Fruit fly (Drosophila melanogaster) whole organism, embryonic: Measurements from ENCODE around the gene MED18.

Source experiments
- C15 ChIP-seq: fragments of 200-800 bp; sonication (Bioruptor generic); IDR thresholded peaks from 3 replicates; pipeline ENCODE4 v1.3.6; 2022; ENCODE audit warnings: missing biosample characterization, missing genetic modification characterization
- CG10366 ChIP-seq: fragments of 200-800 bp; sonication (Bioruptor generic); IDR thresholded peaks from 2 replicates; pipeline ENCODE4 v1.3.6; 2022; ENCODE audit warnings: missing biosample characterization, missing genetic modification characterization
- CG11247 ChIP-seq: fragments of 200-800 bp; sonication (Bioruptor generic); IDR thresholded peaks from 2 replicates; pipeline ENCODE4 v1.3.6; 2022; ENCODE audit warnings: missing biosample characterization, missing genetic modification characterization
- CG11560 ChIP-seq: fragments of 200-800 bp; sonication (Bioruptor generic); IDR thresholded peaks from 3 replicates; pipeline ENCODE4 v1.3.6; 2022; ENCODE audit warnings: missing biosample characterization, missing genetic modification characterization
- CG12236 ChIP-seq: fragments of 200-800 bp; sonication (Bioruptor generic); optimal IDR thresholded peaks from 2 replicates; lab custom pipeline; 2016; ENCODE audit warnings: missing biosample characterization, missing genetic modification characterization
- CG15269 ChIP-seq: fragments of 200-800 bp; sonication (Bioruptor generic); optimal IDR thresholded peaks from 2 replicates; lab custom pipeline; 2018; ENCODE audit warnings: missing biosample characterization, mild to moderate bottlenecking, missing genetic modification characterization, moderate library complexity
- CG1529 ChIP-seq: fragments of 200-800 bp; sonication (Bioruptor generic); optimal IDR thresholded peaks from 3 replicates; lab custom pipeline; 2018; ENCODE audit warnings: missing biosample characterization, missing genetic modification characterization
- CG1647 ChIP-seq: fragments of 200-800 bp; sonication (Bioruptor generic); optimal IDR thresholded peaks from 3 replicates; lab custom pipeline; 2016; ENCODE audit warnings: missing biosample characterization, missing genetic modification characterization
- CG17912 ChIP-seq: fragments of 200-800 bp; sonication (Bioruptor generic); optimal IDR thresholded peaks from 2 replicates; lab custom pipeline; 2018; ENCODE audit warnings: missing biosample characterization, mild to moderate bottlenecking, missing genetic modification characterization
- CG18262 ChIP-seq: fragments of 200-800 bp; optimal IDR thresholded peaks from 3 replicates; lab custom pipeline; 2019; ENCODE audit warnings: missing biosample characterization, mild to moderate bottlenecking, missing genetic modification characterization, moderate library complexity
- CG18599 ChIP-seq: fragments of 200-800 bp; sonication (Bioruptor generic); optimal IDR thresholded peaks from 3 replicates; lab custom pipeline; 2017; ENCODE audit warnings: missing biosample characterization, missing genetic modification characterization, mild to moderate bottlenecking, moderate library complexity, missing genetic modification reagents
- CG31224 ChIP-seq: fragments of 200-800 bp; sonication (Bioruptor generic); IDR thresholded peaks from 2 replicates; pipeline ENCODE4 v1.3.6; 2022; ENCODE audit warnings: missing biosample characterization, missing genetic modification characterization
- CG3847 ChIP-seq: fragments of 200-800 bp; sonication (Bioruptor generic); IDR thresholded peaks from 2 replicates; pipeline ENCODE4 v1.3.6; 2022; ENCODE audit warnings: missing biosample characterization, missing genetic modification characterization
- CG4424 ChIP-seq: fragments of 200-800 bp; sonication (Bioruptor generic); optimal IDR thresholded peaks from 3 replicates; lab custom pipeline; 2016; ENCODE audit warnings: missing biosample characterization, missing genetic modification characterization
- CG6791 ChIP-seq: fragments of 200-800 bp; sonication (Bioruptor generic); IDR thresholded peaks from 3 replicates; pipeline ENCODE4 v1.3.6; 2022; ENCODE audit warnings: missing biosample characterization, missing genetic modification characterization; ENCODE audit not compliant: partially characterized antibody
- CG7928 ChIP-seq: fragments of 200-800 bp; sonication (Bioruptor generic); optimal IDR thresholded peaks from 2 replicates; lab custom pipeline; 2017; ENCODE audit warnings: missing biosample characterization, mild to moderate bottlenecking, missing genetic modification characterization
- CG8765 ChIP-seq: fragments of 200-800 bp; sonication (Bioruptor generic); IDR thresholded peaks from 2 replicates; pipeline ENCODE4 v1.3.6; 2022; ENCODE audit warnings: missing biosample characterization, missing genetic modification characterization
- CG9215 ChIP-seq: fragments of 200-800 bp; sonication (Bioruptor generic); IDR thresholded peaks from 2 replicates; pipeline ENCODE4 v1.3.6; 2022; ENCODE audit warnings: missing biosample characterization, missing genetic modification characterization
- Deaf1 ChIP-seq: fragments of 200-800 bp; optimal IDR thresholded peaks from 3 replicates; lab custom pipeline; 2019; ENCODE audit warnings: missing biosample characterization, mild to moderate bottlenecking, missing genetic modification characterization, moderate library complexity
- HHEX ChIP-seq: fragments of 200-800 bp; sonication (Bioruptor generic); optimal IDR thresholded peaks from 3 replicates; lab custom pipeline; 2017; ENCODE audit warnings: missing biosample characterization, mild to moderate bottlenecking, missing genetic modification characterization, missing genetic modification reagents
- HmgZ ChIP-seq: fragments of 200-800 bp; sonication (Bioruptor generic); optimal IDR thresholded peaks from 2 replicates; lab custom pipeline; 2018; ENCODE audit warnings: missing biosample characterization, mild to moderate bottlenecking, missing genetic modification characterization
- Hr39 ChIP-seq: fragments of >200 bp; optimal IDR thresholded peaks from 2 replicates; lab custom pipeline; 2017
- Lpt ChIP-seq: fragments of >200 bp; optimal IDR thresholded peaks from 2 replicates; lab custom pipeline; 2018; ENCODE audit warnings: missing biosample characterization, missing genetic modification characterization
- MBD-R2 ChIP-seq: fragments of 200-800 bp; sonication (Bioruptor generic); IDR thresholded peaks from 2 replicates; pipeline ENCODE4 v1.3.6; 2022; ENCODE audit warnings: missing biosample characterization, missing genetic modification characterization
- Mes4 ChIP-seq: fragments of 200-800 bp; sonication (Bioruptor generic); optimal IDR thresholded peaks from 2 replicates; lab custom pipeline; 2016; ENCODE audit warnings: missing biosample characterization, missing genetic modification characterization
- Mrtf ChIP-seq: fragments of 200-800 bp; sonication (Bioruptor generic); IDR thresholded peaks from 3 replicates; pipeline ENCODE4 v1.3.6; 2022; ENCODE audit warnings: missing biosample characterization, missing genetic modification characterization
- NFAT ChIP-seq: fragments of 200-800 bp; sonication (Bioruptor generic); IDR thresholded peaks from 2 replicates; pipeline ENCODE4 v1.3.6; 2022; ENCODE audit warnings: missing biosample characterization, missing genetic modification characterization
- Opbp ChIP-seq: fragments of 200-800 bp; sonication (Bioruptor generic); IDR thresholded peaks from 3 replicates; pipeline ENCODE4 v1.3.6; 2022; ENCODE audit warnings: missing biosample characterization, missing genetic modification characterization; ENCODE audit not compliant: partially characterized antibody
- Pdp1 ChIP-seq, 2 experiments: fragments of 200-800 bp; sonication (Bioruptor generic); optimal IDR thresholded peaks; 3 replicates each; lab custom pipeline; 2016; ENCODE audit warnings: missing biosample characterization in 2 of 2, missing genetic modification characterization in 2 of 2, mild to moderate bottlenecking in 1 of 2, moderate library complexity in 1 of 2
- Rx ChIP-seq: fragments of 200-800 bp; sonication (Bioruptor generic); IDR thresholded peaks from 2 replicates; pipeline ENCODE4 v1.3.6; 2022; ENCODE audit warnings: missing biosample characterization, missing genetic modification characterization
- Sox100B ChIP-seq: fragments of 200-800 bp; sonication (Bioruptor generic); optimal IDR thresholded peaks from 3 replicates; lab custom pipeline; 2018; ENCODE audit warnings: missing biosample characterization, mild to moderate bottlenecking, missing genetic modification characterization
- ab ChIP-seq: fragments of 200-800 bp; sonication (Bioruptor generic); optimal IDR thresholded peaks from 2 replicates; lab custom pipeline; 2016; ENCODE audit warnings: missing biosample characterization, missing genetic modification characterization
- amos ChIP-seq: fragments of 200-800 bp; sonication (Bioruptor generic); IDR thresholded peaks from 2 replicates; pipeline ENCODE4 v1.3.6; 2022; ENCODE audit warnings: missing biosample characterization, missing genetic modification characterization; ENCODE audit not compliant: partially characterized antibody
- az2 ChIP-seq: fragments of 200-800 bp; sonication (Bioruptor generic); optimal IDR thresholded peaks from 3 replicates; lab custom pipeline; 2016; ENCODE audit warnings: missing biosample characterization, missing genetic modification characterization
- bcd ChIP-seq: fragments of 200-800 bp; sonication (Bioruptor generic); optimal IDR thresholded peaks from 2 replicates; lab custom pipeline; 2017; ENCODE audit warnings: missing biosample characterization, mild to moderate bottlenecking, missing genetic modification characterization
- cas ChIP-seq: fragments of 200-800 bp; sonication (Bioruptor generic); IDR thresholded peaks from 2 replicates; pipeline ENCODE4 v1.3.6; 2022; ENCODE audit warnings: missing biosample characterization, missing genetic modification characterization
- chif ChIP-seq, 2 experiments: fragments of 200-800 bp; sonication (Bioruptor generic); optimal IDR thresholded peaks; 3 replicates each; lab custom pipeline; 2016; ENCODE audit warnings: missing biosample characterization in 2 of 2, missing genetic modification characterization in 2 of 2
- crol ChIP-seq: fragments of 200-800 bp; sonication (Bioruptor generic); IDR thresholded peaks from 2 replicates; pipeline ENCODE4 v1.3.6; 2022; ENCODE audit warnings: missing biosample characterization, missing genetic modification characterization
- disco-r ChIP-seq: fragments of 200-800 bp; sonication (Bioruptor generic); optimal IDR thresholded peaks from 2 replicates; lab custom pipeline; 2016; ENCODE audit warnings: missing biosample characterization, missing genetic modification characterization
- esg ChIP-seq: fragments of 200-800 bp; sonication (Bioruptor generic); conservative IDR thresholded peaks from 2 replicates; pipeline ENCODE4 v1.3.6; 2022; ENCODE audit warnings: missing biosample characterization, missing genetic modification characterization
- eve ChIP-seq, 2 experiments: fragments of >200 bp; optimal IDR thresholded peaks; 2 replicates each; lab custom pipeline; 2017; ENCODE audit warnings: missing biosample characterization in 2 of 2, missing genetic modification characterization in 2 of 2
- grn ChIP-seq: fragments of 200-800 bp; sonication (Bioruptor generic); optimal IDR thresholded peaks from 3 replicates; lab custom pipeline; 2017; ENCODE audit warnings: missing biosample characterization, missing genetic modification characterization
- gro ChIP-seq: fragments of 200-800 bp; sonication (Bioruptor generic); optimal IDR thresholded peaks from 2 replicates; lab custom pipeline; 2016; ENCODE audit warnings: missing biosample characterization, missing genetic modification characterization
- kay ChIP-seq: fragments of 200-800 bp; sonication (Bioruptor generic); optimal IDR thresholded peaks from 2 replicates; lab custom pipeline; 2016; ENCODE audit warnings: missing biosample characterization, missing genetic modification characterization
- klu ChIP-seq: fragments of 200-800 bp; sonication (Bioruptor generic); IDR thresholded peaks from 2 replicates; pipeline ENCODE4 v1.3.6; 2022; ENCODE audit warnings: missing biosample characterization, missing genetic modification characterization
- otp ChIP-seq: fragments of 200-800 bp; sonication (Bioruptor generic); IDR thresholded peaks from 3 replicates; pipeline ENCODE4, ENCODE4 v1.3.6; 2022; ENCODE audit warnings: missing biosample characterization, missing genetic modification characterization
- sens-2 ChIP-seq: fragments of 200-800 bp; sonication (Bioruptor generic); IDR thresholded peaks from 2 replicates; pipeline ENCODE4 v1.3.6; 2022; ENCODE audit warnings: missing biosample characterization, missing genetic modification characterization
- tup ChIP-seq: fragments of 200-800 bp; sonication (Bioruptor generic); optimal IDR thresholded peaks from 2 replicates; lab custom pipeline; 2016; ENCODE audit warnings: missing biosample characterization, mild to moderate bottlenecking, missing genetic modification characterization, moderate library complexity
- unc-4 ChIP-seq: fragments of 200-800 bp; sonication (Bioruptor generic); IDR thresholded peaks from 2 replicates; pipeline ENCODE4 v1.3.6; 2022; ENCODE audit warnings: missing biosample characterization, missing genetic modification characterization; ENCODE audit not compliant: partially characterized antibody
- zen2 ChIP-seq: fragments of 200-800 bp; sonication (Bioruptor generic); IDR thresholded peaks from 3 replicates; pipeline ENCODE4 v1.3.6; 2022; ENCODE audit warnings: missing biosample characterization, missing genetic modification characterization; ENCODE audit not compliant: partially characterized antibody
- zf30C ChIP-seq: fragments of 200-800 bp; sonication (Bioruptor generic); optimal IDR thresholded peaks from 3 replicates; lab custom pipeline; 2018; ENCODE audit warnings: missing biosample characterization, mild to moderate bottlenecking, missing genetic modification characterization

Gene MED18

dm6 chrX:1861620-1862184 lies 4.0 kb upstream of the MED18 start, which contains the start of gene deltaCOP (continued):
- TF ChIP-seq gro (GFP tag; lab: Kevin White, UChicago) (peak; percentile 92), Sox100B (GFP tag; lab: Kevin White, UChicago) (no peak), CG12236 (GFP tag; lab: Kevin White, UChicago) (peak; percentile 72), CG15269 (tag; lab: Kevin White, UChicago) (peak; percentile 79), zen2 (no peak), Rx (GFP tag; lab: Robert Waterston, UW) (peak; percentile 59; the same call in 1 of the 2 replicates), ab (GFP tag; lab: Kevin White, UChicago) (no peak), MBD-R2 (GFP tag; lab: Robert Waterston, UW) (peak; percentile 83), cas (0 out of 2 replicates have a peak, but pooled peaks have one; percentile 26), CG6791 (GFP tag; lab: Robert Waterston, UW) (no peak), otp (no peak), HHEX (GFP tag; lab: Kevin White, UChicago) (peak; percentile 74), CG18262 (peak; percentile 76), eve (GFP tag; optimal IDR thresholded peaks at IDR 0.05; lab: Kevin White, UChicago) (no peak), CG9215 (GFP tag; lab: Robert Waterston, UW) (peak; percentile 88), unc-4 (no peak), sens-2 (GFP tag; lab: Robert Waterston, UW) (peak; percentile 39; the same call in 1 of the 2 replicates), bcd (GFP tag; lab: Kevin White, UChicago) (peak; percentile 83), CG3847 (GFP tag; lab: Robert Waterston, UW) (peak; percentile 89), HmgZ (tag; lab: Kevin White, UChicago) (peak; percentile 79), chif (GFP tag; optimal IDR thresholded peaks at IDR 0.05; lab: Kevin White, UChicago) (peak; percentile 84 to 89), CG31224 (GFP tag; lab: Robert Waterston, UW) (peak; percentile 79), Lpt (GFP tag; lab: Kevin White, UChicago) (no peak), CG1647 (GFP tag; lab: Kevin White, UChicago) (peak; percentile 88), CG17912 (no peak), tup (peak; percentile 61), amos (GFP tag; lab: Robert Waterston, UW) (peak; percentile 26; the same call in 1 of the 2 replicates), NFAT (GFP tag; lab: Robert Waterston, UW) (peak; percentile 63), CG18599 (GFP tag; lab: Kevin White, UChicago) (no peak), crol (GFP tag; lab: Robert Waterston, UW) (peak; percentile 20; the same call in 1 of the 2 replicates), Hr39 (lab: Kevin White, UChicago) (no peak), Pdp1 (GFP tag; optimal IDR thresholded peaks at IDR 0.05; lab: Kevin White, UChicago) (peak; percentile 85 to 91), Mrtf (peak; percentile 69; the same call in 2 of the 3 replicates), grn (GFP tag; lab: Kevin White, UChicago) (no peak), az2 (GFP tag; lab: Kevin White, UChicago) (peak; percentile 80), C15 (GFP tag; lab: Robert Waterston, UW) (0 out of 3 replicates have a peak, but pooled peaks have one; percentile 50), CG1529 (GFP tag; lab: Kevin White, UChicago) (no peak), CG11247 (GFP tag; lab: Robert Waterston, UW) (peak; percentile 79), disco-r (GFP tag; lab: Kevin White, UChicago) (peak; percentile 81), CG8765 (GFP tag; lab: Robert Waterston, UW) (peak; percentile 62; the same call in 1 of the 2 replicates), CG11560 (tag; lab: Robert Waterston, UW) (peak; percentile 72; the same call in 2 of the 3 replicates), Mes4 (GFP tag; lab: Kevin White, UChicago) (peak; percentile 84), Opbp (GFP tag; lab: Robert Waterston, UW) (0 out of 3 replicates have a peak, but pooled peaks have one; percentile 36), zf30C (no peak), klu (GFP tag; lab: Robert Waterston, UW) (peak; percentile 85), CG7928 (GFP tag; lab: Kevin White, UChicago) (peak; percentile 56), CG4424 (peak; percentile 85), CG10366 (GFP tag; lab: Robert Waterston, UW) (peak; percentile 82), esg (GFP tag; lab: Robert Waterston, UW) (peak; percentile 82), Deaf1 (no peak), kay (GFP tag; lab: Kevin White, UChicago) (peak; percentile 78)
